Fruit fly (Drosophila melanogaster) Kc167 (cell line): Measurements from ENCODE around the gene AANATL7.

ENCODE experiments used
- h ChIP-seq: fragments of >200 bp; optimal IDR thresholded peaks from 3 replicates; lab custom pipeline; 2018; ENCODE audit warnings: missing external identifiers
- psq ChIP-seq: fragments of >200 bp; optimal IDR thresholded peaks from 2 replicates; lab custom pipeline; 2017; ENCODE audit warnings: missing external identifiers
- ttk ChIP-seq: sonication (Bioruptor generic); optimal IDR thresholded peaks from 2 replicates; lab custom pipeline; 2017; ENCODE audit warnings: missing external identifiers

dm6 chrX:2545328-2545758 is 35.4 kb upstream of the AANATL7 start, which contains the start of gene trol:
- TF ChIP-seq psq = no peak
- TF ChIP-seq h = no peak
- TF ChIP-seq ttk (lab: Kevin White, UChicago) = no peak
